Worm (Caenorhabditis elegans) whole organism, young adult: ENCODE measurements around the gene F15E6.9.

Source experiments
- B0035.1 ChIP-seq: sonication (generic microtip); optimal IDR thresholded peaks from 2 replicates; lab custom pipeline; 2016; ENCODE audit warnings: missing genetic modification characterization, mild to moderate bottlenecking, missing compliant biosample characterization, missing genotype, missing genetic modification reagents
- F10E7.11 ChIP-seq: sonication (generic microtip); optimal IDR thresholded peaks from 2 replicates; lab custom pipeline; 2017; ENCODE audit warnings: mild to moderate bottlenecking, missing genetic modification characterization, moderate library complexity, missing compliant biosample characterization
- F33H1.4 ChIP-seq: fragments of 200-800 bp; sonication (Bioruptor generic); IDR thresholded peaks from 2 replicates; pipeline ENCODE4 v1.3.6; 2022; ENCODE audit warnings: missing genetic modification reagents, missing genetic modification characterization, missing compliant biosample characterization
- T07F8.4 ChIP-seq: sonication (generic microtip); optimal IDR thresholded peaks from 2 replicates; lab custom pipeline; 2016; ENCODE audit warnings: mild to moderate bottlenecking, missing genetic modification characterization, moderate library complexity, missing compliant biosample characterization
- T26A5.8 ChIP-seq: sonication (generic microtip); optimal IDR thresholded peaks from 2 replicates; lab custom pipeline; 2016; ENCODE audit warnings: missing genetic modification characterization, missing compliant biosample characterization
- Y53G8AR.9 ChIP-seq: fragments of 200-800 bp; sonication (Bioruptor generic); conservative IDR thresholded peaks from 2 replicates; pipeline ENCODE4 v1.3.6; 2022; ENCODE audit warnings: missing genetic modification reagents, missing genetic modification characterization, missing compliant biosample characterization
- Y67H2A.10 ChIP-seq: fragments of 200-800 bp; sonication (Bioruptor generic); conservative IDR thresholded peaks from 2 replicates; pipeline ENCODE4 v1.3.6; 2022; ENCODE audit warnings: missing genetic modification reagents, missing genetic modification characterization, missing compliant biosample characterization
- akir-1 ChIP-seq: fragments of 200-800 bp; sonication (Bioruptor generic); optimal IDR thresholded peaks from 2 replicates; lab custom pipeline; 2018; ENCODE audit warnings: mild to moderate bottlenecking, missing genetic modification characterization, moderate library complexity, missing compliant biosample characterization
- aptf-2 ChIP-seq: fragments of 200-800 bp; sonication (Bioruptor generic); conservative IDR thresholded peaks from 2 replicates; pipeline ENCODE4 v1.3.6; 2022; ENCODE audit warnings: missing genetic modification reagents, missing genetic modification characterization, missing compliant biosample characterization
- athp-1 ChIP-seq: sonication (generic microtip); optimal IDR thresholded peaks from 2 replicates; lab custom pipeline; 2017; ENCODE audit warnings: mild to moderate bottlenecking, missing genetic modification characterization, missing compliant biosample characterization
- attf-3 ChIP-seq: fragments of 200-800 bp; sonication (Bioruptor generic); conservative IDR thresholded peaks from 2 replicates; pipeline ENCODE4 v1.3.6; 2022; ENCODE audit warnings: missing genetic modification reagents, missing genetic modification characterization, missing compliant biosample characterization
- attf-6 ChIP-seq: fragments of 200-800 bp; sonication (Bioruptor generic); IDR thresholded peaks from 2 replicates; pipeline ENCODE4 v1.3.6; 2022; ENCODE audit warnings: missing genetic modification reagents, missing genetic modification characterization, missing compliant biosample characterization
- ceh-100 ChIP-seq: fragments of 200-800 bp; sonication (Bioruptor generic); IDR thresholded peaks from 2 replicates; pipeline ENCODE4 v1.3.6; 2022; ENCODE audit warnings: missing genetic modification reagents, missing genetic modification characterization, missing compliant biosample characterization
- ceh-27 ChIP-seq: fragments of 200-800 bp; sonication (Bioruptor generic); optimal IDR thresholded peaks from 2 replicates; lab custom pipeline; 2018; ENCODE audit warnings: mild to moderate bottlenecking, missing genetic modification characterization, moderate library complexity, missing compliant biosample characterization
- ceh-58 ChIP-seq: fragments of 200-800 bp; sonication (Bioruptor generic); IDR thresholded peaks from 2 replicates; pipeline ENCODE4 v1.3.6; 2022; ENCODE audit warnings: missing genetic modification characterization, missing compliant biosample characterization
- dox-1 ChIP-seq: fragments of 200-800 bp; sonication (Bioruptor generic); IDR thresholded peaks from 2 replicates; pipeline ENCODE4 v1.3.6; 2022; ENCODE audit warnings: missing genetic modification reagents, missing genetic modification characterization, missing compliant biosample characterization
- egrh-3 ChIP-seq: fragments of 200-800 bp; sonication (Bioruptor generic); IDR thresholded peaks from 2 replicates; pipeline ENCODE4 v1.3.6; 2022; ENCODE audit warnings: missing genetic modification reagents, missing genetic modification characterization, missing compliant biosample characterization
- hlh-26 ChIP-seq: fragments of 200-800 bp; sonication (Bioruptor generic); conservative IDR thresholded peaks from 2 replicates; pipeline ENCODE4 v1.3.6; 2022; ENCODE audit warnings: missing genetic modification reagents, missing genetic modification characterization, missing compliant biosample characterization
- let-526 ChIP-seq: fragments of 200-800 bp; sonication (Bioruptor generic); IDR thresholded peaks from 2 replicates; pipeline ENCODE4 v1.3.6; 2022; ENCODE audit warnings: missing genetic modification reagents, missing genetic modification characterization, missing compliant biosample characterization
- lin-54 ChIP-seq: fragments of 200-800 bp; sonication (Bioruptor generic); optimal IDR thresholded peaks from 2 replicates; lab custom pipeline; 2018; ENCODE audit warnings: mild to moderate bottlenecking, missing genetic modification characterization, missing compliant biosample characterization
- lir-1 ChIP-seq: fragments of 200-800 bp; sonication (Bioruptor generic); conservative IDR thresholded peaks from 2 replicates; pipeline ENCODE4 v1.3.6; 2022; ENCODE audit warnings: missing genetic modification reagents, missing genetic modification characterization, missing compliant biosample characterization
- madf-10 ChIP-seq: sonication (generic microtip); optimal IDR thresholded peaks from 2 replicates; lab custom pipeline; 2016; ENCODE audit warnings: mild to moderate bottlenecking, missing genetic modification characterization, missing compliant biosample characterization
- nfya-1 ChIP-seq: sonication (generic microtip); optimal IDR thresholded peaks from 2 replicates; lab custom pipeline; 2017; ENCODE audit warnings: antibody characterized with exemption, missing compliant biosample characterization, missing genetic modification characterization, borderline replicate concordance; ENCODE audit not compliant: insufficient read depth
- nfya-2 ChIP-seq: fragments of 200-800 bp; sonication (Bioruptor generic); IDR thresholded peaks from 2 replicates; pipeline ENCODE4 v1.3.6; 2022; ENCODE audit warnings: missing genetic modification reagents, missing genetic modification characterization, missing compliant biosample characterization
- nhr-27 ChIP-seq: fragments of 200-800 bp; sonication (Bioruptor generic); optimal IDR thresholded peaks from 2 replicates; lab custom pipeline; 2018; ENCODE audit warnings: mild to moderate bottlenecking, missing genetic modification characterization, moderate library complexity, missing compliant biosample characterization
- rec-8 ChIP-seq, 2 experiments: sonication (generic microtip); optimal IDR thresholded peaks; 2 replicates each; lab custom pipeline; 2016; ENCODE audit warnings: mild to moderate bottlenecking in 2 of 2, missing genetic modification characterization in 2 of 2, missing genetic modification reagents in 2 of 2, missing genotype in 2 of 2, missing biosample characterization in 1 of 2, missing compliant biosample characterization in 1 of 2, moderate library complexity in 1 of 2
- repo-1 ChIP-seq: sonication (generic microtip); optimal IDR thresholded peaks from 2 replicates; lab custom pipeline; 2017; ENCODE audit warnings: mild to moderate bottlenecking, missing genetic modification characterization, missing compliant biosample characterization
- rpc-1 ChIP-seq, 2 experiments: fragments of 150-350 bp in 1 of 2; sonication (generic microtip) in 1 of 2; optimal IDR thresholded peaks; 2 replicates each; lab custom pipeline; 2014 to 2018; ENCODE audit warnings: missing biosample characterization in 1 of 2, missing genetic modification characterization in 1 of 2, missing genetic modification reagents in 1 of 2, missing genotype in 1 of 2
- sea-2 ChIP-seq: fragments of 200-800 bp; sonication (Bioruptor generic); IDR thresholded peaks from 2 replicates; pipeline ENCODE4 v1.3.6; 2022; ENCODE audit warnings: missing genetic modification characterization, missing compliant biosample characterization
- snpc-1.1 ChIP-seq: sonication (generic microtip); optimal IDR thresholded peaks from 2 replicates; lab custom pipeline; 2017; ENCODE audit warnings: missing genetic modification characterization, mild to moderate bottlenecking, missing compliant biosample characterization, antibody characterized with exemption, moderate library complexity, missing genotype, missing genetic modification reagents; ENCODE audit not compliant: insufficient read depth
- sptf-2 ChIP-seq: fragments of 200-800 bp; sonication (Bioruptor generic); optimal IDR thresholded peaks from 2 replicates; lab custom pipeline; 2018; ENCODE audit warnings: mild to moderate bottlenecking, missing genetic modification characterization, missing compliant biosample characterization
- tbp1 ChIP-seq: fragments of 200-800 bp; sonication (Bioruptor generic); optimal IDR thresholded peaks from 2 replicates; lab custom pipeline; 2018; ENCODE audit warnings: mild to moderate bottlenecking, missing genetic modification characterization, missing compliant biosample characterization
- zfh-2 ChIP-seq: fragments of 200-800 bp; sonication (Bioruptor generic); conservative IDR thresholded peaks from 2 replicates; pipeline ENCODE4 v1.3.6; 2022; ENCODE audit warnings: missing genetic modification reagents, missing genetic modification characterization, missing compliant biosample characterization
- zim-3 ChIP-seq: sonication (generic microtip); optimal IDR thresholded peaks from 2 replicates; lab custom pipeline; 2017; ENCODE audit warnings: mild to moderate bottlenecking, missing genetic modification characterization, moderate library complexity, missing compliant biosample characterization
- ztf-18 ChIP-seq: sonication (generic microtip); optimal IDR thresholded peaks from 2 replicates; lab custom pipeline; 2016; ENCODE audit warnings: missing genotype, mild to moderate bottlenecking, missing genetic modification characterization, missing compliant biosample characterization
- ztf-22 ChIP-seq: fragments of 200-800 bp; sonication (Bioruptor generic); optimal IDR thresholded peaks from 2 replicates; lab custom pipeline; 2018; ENCODE audit warnings: mild to moderate bottlenecking, missing genetic modification characterization, moderate library complexity, missing compliant biosample characterization

F15E6.9 gene

DNA sequence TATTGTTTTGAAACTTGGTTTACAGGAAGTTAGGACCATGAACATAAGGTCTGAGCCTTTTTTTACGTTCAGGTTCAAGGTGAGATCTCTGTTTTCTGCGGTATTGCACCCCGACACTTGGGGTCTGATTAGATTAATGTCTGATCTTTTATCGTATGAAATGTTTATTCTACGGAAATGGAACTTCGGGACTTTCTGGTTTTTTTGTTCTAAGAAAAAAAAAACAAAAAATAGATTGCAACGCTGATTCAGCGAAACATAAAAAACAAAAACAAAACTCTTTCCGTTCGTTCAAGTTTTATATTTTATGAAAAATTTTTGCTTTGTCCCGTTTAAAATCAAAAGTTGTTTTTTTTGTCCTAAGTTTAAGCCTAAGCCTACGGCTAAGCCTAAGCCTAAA is 33.7 kb downstream of the F15E6.9 start, which contains the start of gene F36A4.5:
F36A4.5 (plus strand) TSS at position 301 of the 400 bp plus-strand sequence.
- no peak for TF ChIP-seq nhr-27 (tag; lab: Kevin White, UChicago)
- no peak for TF ChIP-seq nfya-1 (tag; lab: Kevin White, UChicago)
- TF ChIP-seq Y67H2A.10 (GFP tag; lab: Robert Waterston, UW), result no peak
- no peak for TF ChIP-seq repo-1 (tag; lab: Kevin White, UChicago)
- no peak for TF ChIP-seq ceh-27 (GFP tag; lab: Kevin White, UChicago)
- TF ChIP-seq snpc-1.1 (tag; lab: Kevin White, UChicago), result no peak
- no peak for TF ChIP-seq nfya-2
- TF ChIP-seq B0035.1 (tag; lab: Kevin White, UChicago), result no peak
- no peak for TF ChIP-seq rec-8 (tag; optimal IDR thresholded peaks at IDR 0.05; lab: Kevin White, UChicago)
- no peak for TF ChIP-seq let-526 (GFP tag; lab: Robert Waterston, UW)
- no peak for TF ChIP-seq F10E7.11 (tag; lab: Kevin White, UChicago)
- no peak for TF ChIP-seq dox-1 (GFP tag; lab: Robert Waterston, UW)
- no peak for TF ChIP-seq hlh-26 (GFP tag; lab: Robert Waterston, UW)
- no peak for TF ChIP-seq attf-6 (GFP tag; lab: Robert Waterston, UW)
- TF ChIP-seq madf-10 (tag; lab: Kevin White, UChicago), result no peak
- TF ChIP-seq akir-1 (GFP tag; lab: Kevin White, UChicago), result no peak

ce11 chrIV:4264649-4265048 is 34.2 kb downstream of the F15E6.9 start:
- peak; percentile 97 for TF ChIP-seq egrh-3 (GFP tag; lab: Robert Waterston, UW)
- peak; percentile 96 for TF ChIP-seq zfh-2 (GFP tag; lab: Robert Waterston, UW)
- TF ChIP-seq zim-3 (tag; lab: Kevin White, UChicago), result no peak
- 0 out of 2 replicates have a peak, but pooled peaks have one; percentile 1 for TF ChIP-seq attf-3 (GFP tag; lab: Robert Waterston, UW)
- TF ChIP-seq athp-1 (tag; lab: Kevin White, UChicago), result no peak
- TF ChIP-seq Y53G8AR.9 (GFP tag; lab: Robert Waterston, UW), result no peak

DNA sequence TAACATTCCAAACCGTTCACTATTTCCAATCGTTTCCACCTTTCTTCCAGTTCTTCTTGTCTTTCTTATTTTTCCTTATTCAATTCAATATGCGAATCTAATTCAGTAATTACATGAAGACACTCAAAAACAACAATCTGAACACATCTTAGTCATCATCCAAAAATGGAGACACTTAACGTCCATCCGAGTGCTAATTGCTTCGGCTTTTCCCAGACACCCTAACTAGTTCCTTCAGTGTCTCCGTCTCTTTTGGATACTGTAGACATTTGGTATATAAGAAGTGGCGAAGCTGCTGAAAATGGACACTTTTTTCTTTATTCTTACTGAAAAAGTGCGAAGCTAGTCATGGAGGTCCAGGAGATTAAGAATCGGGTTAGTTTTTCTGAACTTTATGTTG is 35.9 kb downstream of the F15E6.9 start, which contains the start of gene col-33:
col-33 (plus strand) TSS at position 301 of the 400 bp plus-strand sequence.
- TF ChIP-seq tbp1 (no peak), rpc-1 (optimal IDR thresholded peaks at IDR 0.05; lab: Kevin White, UChicago) (no peak), rpc-1 (tag; optimal IDR thresholded peaks at IDR 0.05; lab: Kevin White, UChicago) (no peak), lin-54 (GFP tag; lab: Kevin White, UChicago) (no peak), F33H1.4 (GFP tag; lab: Robert Waterston, UW) (no peak), nfya-2 (no peak), ceh-58 (GFP tag; lab: Robert Waterston, UW) (no peak), lir-1 (GFP tag; lab: Robert Waterston, UW) (no peak), ceh-100 (GFP tag; lab: Robert Waterston, UW) (no peak), T07F8.4 (tag; lab: Kevin White, UChicago) (no peak), aptf-2 (GFP tag; lab: Robert Waterston, UW) (no peak), ztf-18 (no peak), T26A5.8 (no peak), ztf-22 (GFP tag; lab: Kevin White, UChicago) (no peak), sptf-2 (GFP tag; lab: Kevin White, UChicago) (no peak), sea-2 (GFP tag; lab: Robert Waterston, UW) (no peak), akir-1 (GFP tag; lab: Kevin White, UChicago) (no peak)
